Worm (Caenorhabditis elegans) whole organism, L3 larva: ENCODE measurements around the gene srh-78.

Experiments used
- ama-1 ChIP-seq: fragments of 150-350 bp; optimal IDR thresholded peaks from 2 replicates; lab custom pipeline; 2018
- nhr-12 ChIP-seq: fragments of 150-350 bp; optimal IDR thresholded peaks from 2 replicates; lab custom pipeline; 2014; ENCODE audit warnings: missing biosample characterization, missing genetic modification characterization
- nhr-28 ChIP-seq: fragments of 150-350 bp; optimal IDR thresholded peaks from 2 replicates; lab custom pipeline; 2014; ENCODE audit warnings: missing biosample characterization, missing genetic modification characterization
- nhr-77 ChIP-seq: fragments of 150-350 bp; optimal IDR thresholded peaks from 2 replicates; lab custom pipeline; 2014; ENCODE audit warnings: missing biosample characterization, missing genetic modification characterization
- sea-2 ChIP-seq: fragments of 150-350 bp; sonication (generic microtip); optimal IDR thresholded peaks from 4 replicates; lab custom pipeline; 2014; ENCODE audit warnings: missing biosample characterization, missing genetic modification reagents, missing genetic modification characterization
- ztf-4 ChIP-seq: fragments of 150-350 bp; optimal IDR thresholded peaks from 2 replicates; lab custom pipeline; 2014; ENCODE audit warnings: missing biosample characterization, missing genetic modification characterization

DNA sequence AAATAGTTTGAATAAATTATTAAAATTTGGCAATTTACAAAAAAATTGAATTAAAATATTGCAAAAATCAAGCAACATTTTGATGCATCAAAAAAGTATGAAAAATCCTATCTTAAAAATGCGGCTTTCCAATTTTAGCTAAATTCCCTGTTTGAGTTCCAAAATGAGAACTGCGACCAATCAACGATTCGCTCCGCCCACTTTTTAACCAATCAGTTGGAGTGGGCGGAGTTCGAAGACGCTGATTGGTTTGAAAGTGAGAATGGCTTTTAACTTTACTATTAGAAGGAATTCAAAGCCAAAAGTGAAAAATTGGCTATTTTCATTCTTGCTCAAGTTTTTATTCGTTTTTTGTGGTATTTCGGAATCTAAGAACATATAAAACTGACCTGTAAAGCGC, 30.6 kb downstream of the srh-78 start:
- no peak for TF ChIP-seq nhr-28
- TF ChIP-seq nhr-12, result no peak
- no peak for TF ChIP-seq ama-1 (lab: Kevin White, UChicago)
- no peak for TF ChIP-seq nhr-77
- TF ChIP-seq sea-2 (GFP tag; lab: Kevin White, UChicago), result no peak
- TF ChIP-seq ztf-4, result no peak
